Fruit fly (Drosophila melanogaster) whole organism, prepupa: ENCODE data around the gene CG14626.

ENCODE experiments used
- Blimp-1 ChIP-seq: fragments of 200-800 bp; sonication (Bioruptor generic); optimal IDR thresholded peaks from 3 replicates; lab custom pipeline; 2017; ENCODE audit warnings: missing biosample characterization, missing genetic modification characterization, mild to moderate bottlenecking, moderate library complexity, missing genetic modification reagents
- CG10669 ChIP-seq: fragments of 200-800 bp; sonication (Bioruptor generic); optimal IDR thresholded peaks from 3 replicates; lab custom pipeline; 2018; ENCODE audit warnings: missing biosample characterization, mild to moderate bottlenecking, missing genetic modification characterization, moderate library complexity
- CG11294 ChIP-seq: fragments of 200-800 bp; sonication (Bioruptor generic); IDR thresholded peaks from 2 replicates; pipeline ENCODE4 v1.3.6; 2022; ENCODE audit warnings: missing biosample characterization, missing genetic modification characterization
- CG11762 ChIP-seq: fragments of 200-800 bp; sonication (Bioruptor generic); optimal IDR thresholded peaks from 3 replicates; lab custom pipeline; 2016; ENCODE audit warnings: missing biosample characterization, missing genetic modification characterization; ENCODE audit not compliant: insufficient read depth
- CG11902 ChIP-seq: fragments of 200-800 bp; sonication (Bioruptor generic); optimal IDR thresholded peaks from 3 replicates; lab custom pipeline; 2016; ENCODE audit warnings: missing biosample characterization, missing genetic modification characterization
- CG15336 ChIP-seq: fragments of 200-800 bp; sonication (Bioruptor generic); IDR thresholded peaks from 2 replicates; pipeline ENCODE4 v1.3.6; 2022; ENCODE audit warnings: missing biosample characterization, missing genetic modification characterization
- CG1621 ChIP-seq: fragments of 200-800 bp; sonication (Bioruptor generic); optimal IDR thresholded peaks from 3 replicates; lab custom pipeline; 2018; ENCODE audit warnings: missing biosample characterization, mild to moderate bottlenecking, missing genetic modification characterization
- CG16779 ChIP-seq: fragments of 200-800 bp; sonication (Bioruptor generic); optimal IDR thresholded peaks from 3 replicates; lab custom pipeline; 2017; ENCODE audit warnings: missing biosample characterization, mild to moderate bottlenecking, missing genetic modification characterization
- CG3032 ChIP-seq: fragments of 200-800 bp; optimal IDR thresholded peaks from 2 replicates; lab custom pipeline; 2019; ENCODE audit warnings: missing biosample characterization, mild to moderate bottlenecking, missing genetic modification characterization, moderate library complexity
- CG31627 ChIP-seq: fragments of 200-800 bp; sonication (Bioruptor generic); optimal IDR thresholded peaks from 3 replicates; lab custom pipeline; 2016; ENCODE audit warnings: missing biosample characterization, missing genetic modification characterization
- CG32006 ChIP-seq: fragments of 200-800 bp; sonication (Bioruptor generic); optimal IDR thresholded peaks from 3 replicates; lab custom pipeline; 2017; ENCODE audit warnings: missing biosample characterization, mild to moderate bottlenecking, missing genetic modification characterization
- CG3919 ChIP-seq: fragments of 200-800 bp; sonication (Bioruptor generic); optimal IDR thresholded peaks from 3 replicates; lab custom pipeline; 2016; ENCODE audit warnings: missing biosample characterization, missing genetic modification characterization
- CG6808 ChIP-seq: fragments of 200-800 bp; sonication (Bioruptor generic); optimal IDR thresholded peaks from 3 replicates; lab custom pipeline; 2017; ENCODE audit warnings: missing biosample characterization, missing genetic modification characterization, mild to moderate bottlenecking, moderate library complexity, missing genetic modification reagents
- CG8632 ChIP-seq: fragments of 200-800 bp; sonication (Bioruptor generic); optimal IDR thresholded peaks from 3 replicates; lab custom pipeline; 2016; ENCODE audit warnings: missing biosample characterization, missing genetic modification characterization
- CG9139 ChIP-seq: fragments of 200-800 bp; sonication (Bioruptor generic); optimal IDR thresholded peaks from 3 replicates; lab custom pipeline; 2017; ENCODE audit warnings: missing biosample characterization, mild to moderate bottlenecking, missing genetic modification characterization
- Eip75B ChIP-seq: fragments of 200-800 bp; sonication (Bioruptor generic); optimal IDR thresholded peaks from 3 replicates; lab custom pipeline; 2016; ENCODE audit warnings: missing biosample characterization, missing genetic modification characterization
- Eip78C ChIP-seq: fragments of 200-800 bp; sonication (Bioruptor generic); peaks from one replicate; lab custom pipeline; 2016; ENCODE audit warnings: missing biosample characterization, missing genetic modification characterization
- Gug ChIP-seq: fragments of 200-800 bp; sonication (Bioruptor generic); IDR thresholded peaks from 2 replicates; pipeline ENCODE4 v1.3.6; 2022; ENCODE audit warnings: missing biosample characterization, missing genetic modification characterization
- Hr38 ChIP-seq: sonication (Bioruptor generic); optimal IDR thresholded peaks from 2 replicates; lab custom pipeline; 2016; ENCODE audit warnings: missing biosample characterization, missing genetic modification characterization
- Hr39 ChIP-seq: fragments of 200-800 bp; sonication (Bioruptor generic); optimal IDR thresholded peaks from 2 replicates; lab custom pipeline; 2016; ENCODE audit warnings: missing biosample characterization, missing genetic modification characterization
- Smox ChIP-seq: fragments of 200-800 bp; sonication (Bioruptor generic); optimal IDR thresholded peaks from 3 replicates; lab custom pipeline; 2016; ENCODE audit warnings: missing biosample characterization, missing genetic modification characterization
- Sox102F ChIP-seq: fragments of 200-800 bp; sonication (Bioruptor generic); optimal IDR thresholded peaks from 2 replicates; lab custom pipeline; 2016; ENCODE audit warnings: missing biosample characterization, mild to moderate bottlenecking, missing genetic modification characterization
- Sox14 ChIP-seq: fragments of 200-800 bp; sonication (Bioruptor generic); optimal IDR thresholded peaks from 3 replicates; lab custom pipeline; 2016; ENCODE audit warnings: missing biosample characterization, missing genetic modification characterization
- Sox15 ChIP-seq: fragments of 200-800 bp; sonication (Bioruptor generic); optimal IDR thresholded peaks from 3 replicates; lab custom pipeline; 2016; ENCODE audit warnings: missing biosample characterization, missing genetic modification characterization
- acj6 ChIP-seq: fragments of 200-800 bp; sonication (Bioruptor generic); optimal IDR thresholded peaks from 3 replicates; lab custom pipeline; 2016; ENCODE audit warnings: missing biosample characterization, missing genetic modification characterization
- eg ChIP-seq: fragments of 200-800 bp; sonication (Bioruptor generic); IDR thresholded peaks from 3 replicates; pipeline ENCODE4 v1.3.6; 2022; ENCODE audit warnings: missing biosample characterization, missing genetic modification characterization
- esn ChIP-seq: fragments of 200-800 bp; sonication (Bioruptor generic); optimal IDR thresholded peaks from 2 replicates; lab custom pipeline; 2016; ENCODE audit warnings: missing biosample characterization, mild to moderate bottlenecking, missing genetic modification characterization, moderate library complexity
- fd85E ChIP-seq: fragments of 200-800 bp; sonication (Bioruptor generic); optimal IDR thresholded peaks from 3 replicates; lab custom pipeline; 2016; ENCODE audit warnings: missing biosample characterization, missing genetic modification characterization
- fkh ChIP-seq: fragments of 200-800 bp; sonication (Bioruptor generic); optimal IDR thresholded peaks from 3 replicates; lab custom pipeline; 2017; ENCODE audit warnings: missing biosample characterization, mild to moderate bottlenecking, missing genetic modification characterization, moderate library complexity
- lz ChIP-seq: fragments of 200-800 bp; sonication (Bioruptor generic); optimal IDR thresholded peaks from 3 replicates; lab custom pipeline; 2016; ENCODE audit warnings: missing biosample characterization, missing genetic modification characterization
- net ChIP-seq: fragments of 200-800 bp; sonication (Bioruptor generic); optimal IDR thresholded peaks from 3 replicates; lab custom pipeline; 2016; ENCODE audit warnings: missing biosample characterization, missing genetic modification characterization
- pdm3 ChIP-seq: fragments of 200-800 bp; sonication (Bioruptor generic); optimal IDR thresholded peaks from 3 replicates; lab custom pipeline; 2016; ENCODE audit warnings: missing biosample characterization, missing genetic modification characterization
- spab ChIP-seq: fragments of 200-800 bp; sonication (Bioruptor generic); optimal IDR thresholded peaks from 2 replicates; lab custom pipeline; 2017; ENCODE audit warnings: missing biosample characterization, mild to moderate bottlenecking, missing genetic modification characterization, missing genetic modification reagents
- svp ChIP-seq: fragments of 200-800 bp; sonication (Bioruptor generic); peaks from one replicate; lab custom pipeline; 2016; ENCODE audit warnings: missing biosample characterization, missing genetic modification characterization
- vri ChIP-seq: fragments of 200-800 bp; sonication (Bioruptor generic); optimal IDR thresholded peaks from 3 replicates; lab custom pipeline; 2016; ENCODE audit warnings: missing biosample characterization, mild to moderate bottlenecking, missing genetic modification characterization

CG14626 gene

dm6 chrX:1135006-1135376 lies 49.6 kb upstream of the CG14626 start (continued):
- no peak for TF ChIP-seq Blimp-1 (GFP tag; lab: Kevin White, UChicago)
- TF ChIP-seq CG10669 (GFP tag; lab: Kevin White, UChicago) = peak; percentile 18
- no peak for TF ChIP-seq CG9139 (GFP tag; lab: Kevin White, UChicago)
- 0 out of 2 replicates have a peak, but pooled peaks have one; percentile 12 for TF ChIP-seq Gug (GFP tag; lab: Robert Waterston, UW)
- no peak for TF ChIP-seq spab (GFP tag; lab: Kevin White, UChicago)
- no peak for TF ChIP-seq svp (GFP tag; lab: Kevin White, UChicago)
- TF ChIP-seq Eip78C (GFP tag; lab: Kevin White, UChicago) = peak; percentile 67
- TF ChIP-seq CG11762 (GFP tag; lab: Kevin White, UChicago) = no peak
- no peak for TF ChIP-seq Sox15 (GFP tag; lab: Kevin White, UChicago)
- no peak for TF ChIP-seq CG11294 (GFP tag; lab: Robert Waterston, UW)
- TF ChIP-seq Hr38 (GFP tag; lab: Kevin White, UChicago) = no peak
- TF ChIP-seq fd85E = no peak
- TF ChIP-seq CG31627 (GFP tag; lab: Kevin White, UChicago) = no peak
- TF ChIP-seq Sox14 (GFP tag; lab: Kevin White, UChicago) = peak; percentile 3
- no peak for TF ChIP-seq CG8632 (GFP tag; lab: Kevin White, UChicago)
- no peak for TF ChIP-seq acj6 (GFP tag; lab: Kevin White, UChicago)
- peak; percentile 28 for TF ChIP-seq CG3919
- TF ChIP-seq Smox (GFP tag; lab: Kevin White, UChicago) = no peak
- TF ChIP-seq, all 60 proteins: peak for 21

dm6 chrX:1142567-1143347 lies 41.8 kb upstream of the CG14626 start:
- TF ChIP-seq Hr39 = no peak
- TF ChIP-seq Blimp-1 (GFP tag; lab: Kevin White, UChicago) = no peak
- TF ChIP-seq fkh (GFP tag; lab: Kevin White, UChicago) = no peak
- no peak for TF ChIP-seq CG16779 (tag; lab: Kevin White, UChicago)
- no peak for TF ChIP-seq esn (GFP tag; lab: Kevin White, UChicago)
- TF ChIP-seq CG3032 = no peak
- TF ChIP-seq CG9139 (GFP tag; lab: Kevin White, UChicago) = no peak
- TF ChIP-seq Sox14 (GFP tag; lab: Kevin White, UChicago) = no peak
- TF ChIP-seq CG31627 (GFP tag; lab: Kevin White, UChicago) = no peak
- TF ChIP-seq lz (GFP tag; lab: Kevin White, UChicago) = no peak
- TF ChIP-seq Eip75B (GFP tag; lab: Kevin White, UChicago) = no peak
- TF ChIP-seq CG1621 (tag; lab: Kevin White, UChicago) = no peak
- no peak for TF ChIP-seq pdm3 (GFP tag; lab: Kevin White, UChicago)
- TF ChIP-seq vri (GFP tag; lab: Kevin White, UChicago) = no peak
- no peak for TF ChIP-seq CG15336
- TF ChIP-seq net (GFP tag; lab: Kevin White, UChicago) = no peak
- TF ChIP-seq CG11294 (GFP tag; lab: Robert Waterston, UW) = no peak
- TF ChIP-seq, all 60 proteins: peak for 0

- TF ChIP-seq eg (GFP tag; lab: Robert Waterston, UW) (no peak), Sox102F (no peak), CG11902 (no peak), Gug (GFP tag; lab: Robert Waterston, UW) (no peak), CG6808 (no peak), Sox15 (GFP tag; lab: Kevin White, UChicago) (no peak), CG16779 (tag; lab: Kevin White, UChicago) (no peak), Eip78C (GFP tag; lab: Kevin White, UChicago) (no peak), CG32006 (GFP tag; lab: Kevin White, UChicago) (no peak), CG3919 (no peak)
Measured at dm6 chrX:1145344-1145743, 39.2 kb upstream of the CG14626 start, which contains the start of gene CG14628. Gene CG14628 (plus strand): TSS chrX:1145644.
